Fruit fly (Drosophila melanogaster): ENCODE measurements around the gene CG4199.

Gene CG4199

dm6 chrX:2083678-2084162 lies 10.4 kb upstream of the CG4199 start (continued):
- TF ChIP-seq CG10147 (GFP tag; optimal IDR thresholded peaks at IDR 0.05) (peak; percentile 59), Med (GFP tag) (peak; percentile 97), YL-1 (GFP tag; optimal IDR thresholded peaks at IDR 0.05) (peak; percentile 11), CkIIα-i1 (GFP tag; IDR thresholded peaks at IDR 0.05) (no peak), Oli (tag; optimal IDR thresholded peaks at IDR 0.05) (peak; percentile 84), CG8388 (GFP tag; optimal IDR thresholded peaks at IDR 0.05) (peak; percentile 75), CG1603 (tag; optimal IDR thresholded peaks at IDR 0.05) (peak; percentile 94), CG15514 (GFP tag; optimal IDR thresholded peaks at IDR 0.05) (peak; percentile 41), pnt (GFP tag; optimal IDR thresholded peaks at IDR 0.05) (peak; percentile 80), Dll (GFP tag; IDR thresholded peaks at IDR 0.05; ENCODE audit: partially characterized antibody) (peak; percentile 60; the same call in 2 of the 4 replicates), eyg (GFP tag; optimal IDR thresholded peaks at IDR 0.05) (peak; percentile 79), CG17912 (GFP tag; optimal IDR thresholded peaks at IDR 0.05) (no peak), H2.0 (GFP tag; IDR thresholded peaks at IDR 0.05) (peak; percentile 82), disco-r (GFP tag; optimal IDR thresholded peaks at IDR 0.05) (peak; percentile 67), CG14860 (GFP tag; IDR thresholded peaks at IDR 0.05; ENCODE audit: partially characterized antibody) (no peak), Vsx1 (GFP tag; optimal IDR thresholded peaks at IDR 0.05) (peak; percentile 52), Deaf1 (tag; optimal IDR thresholded peaks at IDR 0.05) (peak; percentile 44), pum (GFP tag; optimal IDR thresholded peaks at IDR 0.05) (peak; percentile 82), tgo (GFP tag; IDR thresholded peaks at IDR 0.05) (peak; percentile 84), chif (GFP tag; optimal IDR thresholded peaks at IDR 0.05) (peak; percentile 80 to 85), CG6254 (GFP tag; optimal IDR thresholded peaks at IDR 0.05) (peak; percentile 73), CG32772 (GFP tag; IDR thresholded peaks at IDR 0.05) (peak; percentile 83), CG30431 (GFP tag; optimal IDR thresholded peaks at IDR 0.05) (peak; percentile 77), ham (GFP tag; IDR thresholded peaks at IDR 0.05) (peak; percentile 46; the same call in 1 of the 2 replicates), Bteb2 (GFP tag; optimal IDR thresholded peaks at IDR 0.05) (peak; percentile 47), CG18476 (GFP tag; optimal IDR thresholded peaks at IDR 0.05) (peak; percentile 45), ap (GFP tag; IDR thresholded peaks at IDR 0.05) (peak; percentile 82), gfzf (GFP tag; optimal IDR thresholded peaks at IDR 0.05) (no peak), CG16813 (GFP tag; IDR thresholded peaks at IDR 0.05; ENCODE audit: partially characterized antibody) (no peak), Sin3A (optimal IDR thresholded peaks at IDR 0.05) (no peak), CG11560 (tag; IDR thresholded peaks at IDR 0.05) (peak; percentile 74; the same call in 2 of the 3 replicates), CG2116 (GFP tag; optimal IDR thresholded peaks at IDR 0.05) (peak; percentile 57), CG14667 (GFP tag; IDR thresholded peaks at IDR 0.05) (peak; percentile 81), CG10267 (tag; optimal IDR thresholded peaks at IDR 0.05) (peak; percentile 64), CG17802 (tag; optimal IDR thresholded peaks at IDR 0.05) (peak; percentile 43), aop (GFP tag; IDR thresholded peaks at IDR 0.05) (no peak), CG10979 (tag; optimal IDR thresholded peaks at IDR 0.05) (peak; percentile 75), CG17568 (GFP tag; optimal IDR thresholded peaks at IDR 0.05) (no peak), Jarid2 (GFP tag; optimal IDR thresholded peaks at IDR 0.05) (peak; percentile 57), CG2678 (tag; optimal IDR thresholded peaks at IDR 0.05) (peak; percentile 74), ken (GFP tag; IDR thresholded peaks at IDR 0.05) (peak; percentile 89), NC2β (GFP tag; optimal IDR thresholded peaks at IDR 0.05) (peak; percentile 77), br (optimal IDR thresholded peaks at IDR 0.05) (no peak), CG12071 (GFP tag; optimal IDR thresholded peaks at IDR 0.05) (peak; percentile 60), rib (GFP tag; IDR thresholded peaks at IDR 0.05) (peak; percentile 60; the same call in 1 of the 2 replicates), HLH4C (GFP tag; IDR thresholded peaks at IDR 0.05; ENCODE audit: partially characterized antibody) (no peak; the same call in 2 of the 3 replicates), exex (tag; optimal IDR thresholded peaks at IDR 0.05) (no peak), bsh (GFP tag; optimal IDR thresholded peaks at IDR 0.05) (peak; percentile 83 to 88), sim (GFP tag; IDR thresholded peaks at IDR 0.05) (peak; percentile 46; the same call in 1 of the 2 replicates), CG15696 (tag; optimal IDR thresholded peaks at IDR 0.05) (peak; percentile 23)

All from whole organism, embryonic.